Worm (Caenorhabditis elegans): Measurements from ENCODE around the gene F13A2.2.

- TF ChIP-seq him-1 (tag; optimal IDR thresholded peaks at IDR 0.05): no peak
- TF ChIP-seq W03F9.2 (tag; optimal IDR thresholded peaks at IDR 0.05): no peak
- no peak for TF ChIP-seq dao-5 (tag; optimal IDR thresholded peaks at IDR 0.05)
Measured at ce11 chrV:4364517-4364916, 19.9 kb downstream of the F13A2.2 start, which contains the start of gene grl-13.
